Fruit fly (Drosophila melanogaster): ENCODE results near the gene mub.

The mub gene

DNA sequence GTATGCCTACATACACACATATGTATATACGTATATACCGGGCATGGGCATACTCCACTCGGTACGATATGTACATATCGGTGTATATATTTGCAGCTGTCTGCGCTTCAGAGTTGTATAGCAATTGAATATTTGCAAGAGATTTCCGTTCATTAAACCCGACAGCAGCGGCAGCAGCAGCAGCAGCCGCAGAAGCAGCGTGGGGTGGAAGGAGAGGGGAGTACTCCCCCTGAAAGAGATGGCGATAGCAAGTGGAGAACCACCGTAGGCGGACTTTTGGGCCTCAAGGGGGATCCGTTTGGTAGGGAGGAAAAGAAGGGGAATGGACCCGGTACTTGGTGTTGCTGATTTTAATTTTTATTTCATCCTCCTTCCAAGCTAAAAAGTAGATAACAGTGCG lies 50.2 kb downstream of the mub start:
- TF ChIP-seq h (optimal IDR thresholded peaks at IDR 0.05) (no peak), psq (optimal IDR thresholded peaks at IDR 0.05) (no peak), insv (optimal IDR thresholded peaks at IDR 0.05) (no peak), Sin3A (optimal IDR thresholded peaks at IDR 0.05) (no peak), Myc (optimal IDR thresholded peaks at IDR 0.05) (no peak), ttk (optimal IDR thresholded peaks at IDR 0.05) (no peak)

DNA sequence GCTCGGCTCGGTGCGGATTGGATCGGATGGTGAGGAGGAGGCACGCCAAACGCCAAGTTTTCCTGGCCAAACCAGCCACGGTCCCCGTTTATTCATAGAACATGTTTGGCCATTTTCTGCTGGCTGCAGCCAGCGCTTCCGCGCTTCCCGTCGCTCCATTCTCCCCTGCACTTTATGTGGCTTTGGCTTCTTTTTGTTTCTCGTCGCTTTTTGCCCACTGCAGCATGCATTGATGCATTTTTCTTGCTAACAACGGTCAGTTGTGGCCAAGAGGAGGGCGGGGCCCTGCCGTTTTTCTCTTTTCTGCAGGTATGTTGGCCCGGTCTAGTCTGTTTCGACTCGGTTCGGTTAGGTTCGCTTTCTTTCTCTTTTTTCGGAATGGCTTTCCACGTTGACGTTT lies 51.6 kb downstream of the mub start:
- TF ChIP-seq Myc (optimal IDR thresholded peaks at IDR 0.05) (no peak), Sin3A (optimal IDR thresholded peaks at IDR 0.05) (no peak), psq (optimal IDR thresholded peaks at IDR 0.05) (no peak), insv (optimal IDR thresholded peaks at IDR 0.05) (no peak)

- TF ChIP-seq ttk (optimal IDR thresholded peaks at IDR 0.05) (no peak), Myc (optimal IDR thresholded peaks at IDR 0.05) (no peak), Sin3A (optimal IDR thresholded peaks at IDR 0.05) (no peak), psq (optimal IDR thresholded peaks at IDR 0.05) (no peak), h (optimal IDR thresholded peaks at IDR 0.05) (no peak), insv (optimal IDR thresholded peaks at IDR 0.05) (no peak)
These were observed 54.9 kb downstream of the mub start for dm6 chr3L:21899488-21899887.

- TF ChIP-seq insv (optimal IDR thresholded peaks at IDR 0.05) = no peak
- no peak for TF ChIP-seq ttk (optimal IDR thresholded peaks at IDR 0.05)
- TF ChIP-seq Myc (optimal IDR thresholded peaks at IDR 0.05) = no peak
- no peak for TF ChIP-seq h (optimal IDR thresholded peaks at IDR 0.05)
- TF ChIP-seq Sin3A (optimal IDR thresholded peaks at IDR 0.05) = no peak
- TF ChIP-seq psq (optimal IDR thresholded peaks at IDR 0.05) = no peak
These were observed 64.3 kb downstream of the mub start for dm6 chr3L:21908860-21909259.

- TF ChIP-seq psq (optimal IDR thresholded peaks at IDR 0.05) (no peak), h (optimal IDR thresholded peaks at IDR 0.05) (no peak), insv (optimal IDR thresholded peaks at IDR 0.05) (no peak), Myc (optimal IDR thresholded peaks at IDR 0.05) (no peak), ttk (optimal IDR thresholded peaks at IDR 0.05) (no peak), Sin3A (optimal IDR thresholded peaks at IDR 0.05) (no peak)
These were observed 74.0 kb downstream of the mub start for dm6 chr3L:21918605-21919004.

dm6 chr3L:21930179-21930578 lies 85.6 kb downstream of the mub start:
- TF ChIP-seq insv (optimal IDR thresholded peaks at IDR 0.05) (no peak), ttk (optimal IDR thresholded peaks at IDR 0.05) (no peak), Sin3A (optimal IDR thresholded peaks at IDR 0.05) (no peak), Myc (optimal IDR thresholded peaks at IDR 0.05) (no peak), h (optimal IDR thresholded peaks at IDR 0.05) (no peak), psq (optimal IDR thresholded peaks at IDR 0.05) (no peak)

dm6 chr3L:21934462-21934861 lies 89.9 kb downstream of the mub start, which contains the start of gene SLC22A:
Gene SLC22A (plus strand): TSS chr3L:21934704.
- no peak for TF ChIP-seq psq (optimal IDR thresholded peaks at IDR 0.05)
- no peak for TF ChIP-seq Sin3A (optimal IDR thresholded peaks at IDR 0.05)
- no peak for TF ChIP-seq Myc (optimal IDR thresholded peaks at IDR 0.05)
- TF ChIP-seq insv (optimal IDR thresholded peaks at IDR 0.05) = no peak
- no peak for TF ChIP-seq h (optimal IDR thresholded peaks at IDR 0.05)
- TF ChIP-seq ttk (optimal IDR thresholded peaks at IDR 0.05) = no peak

DNA sequence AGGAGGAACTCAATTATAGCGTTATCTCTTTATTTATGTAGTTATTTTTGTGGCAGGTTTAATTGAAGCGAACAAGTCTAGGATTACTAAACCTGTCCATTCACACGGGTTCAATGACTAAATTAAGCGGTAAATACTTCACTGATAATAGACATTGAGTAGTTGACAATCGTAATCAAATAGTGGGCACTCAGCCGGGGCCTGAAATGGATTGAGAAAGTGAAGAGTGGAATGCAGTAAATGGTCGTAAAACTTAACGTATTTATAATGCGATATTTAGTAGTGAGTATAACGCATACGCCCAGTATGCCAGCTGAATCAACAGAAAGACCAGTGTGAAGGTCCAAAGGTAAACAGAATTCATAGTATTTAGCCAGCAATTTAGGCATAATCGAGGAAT lies 91.6 kb downstream of the mub start:
- TF ChIP-seq psq (optimal IDR thresholded peaks at IDR 0.05) (no peak), insv (optimal IDR thresholded peaks at IDR 0.05) (no peak), Myc (optimal IDR thresholded peaks at IDR 0.05) (no peak), h (optimal IDR thresholded peaks at IDR 0.05) (no peak), ttk (optimal IDR thresholded peaks at IDR 0.05) (no peak), Sin3A (optimal IDR thresholded peaks at IDR 0.05) (no peak)

DNA sequence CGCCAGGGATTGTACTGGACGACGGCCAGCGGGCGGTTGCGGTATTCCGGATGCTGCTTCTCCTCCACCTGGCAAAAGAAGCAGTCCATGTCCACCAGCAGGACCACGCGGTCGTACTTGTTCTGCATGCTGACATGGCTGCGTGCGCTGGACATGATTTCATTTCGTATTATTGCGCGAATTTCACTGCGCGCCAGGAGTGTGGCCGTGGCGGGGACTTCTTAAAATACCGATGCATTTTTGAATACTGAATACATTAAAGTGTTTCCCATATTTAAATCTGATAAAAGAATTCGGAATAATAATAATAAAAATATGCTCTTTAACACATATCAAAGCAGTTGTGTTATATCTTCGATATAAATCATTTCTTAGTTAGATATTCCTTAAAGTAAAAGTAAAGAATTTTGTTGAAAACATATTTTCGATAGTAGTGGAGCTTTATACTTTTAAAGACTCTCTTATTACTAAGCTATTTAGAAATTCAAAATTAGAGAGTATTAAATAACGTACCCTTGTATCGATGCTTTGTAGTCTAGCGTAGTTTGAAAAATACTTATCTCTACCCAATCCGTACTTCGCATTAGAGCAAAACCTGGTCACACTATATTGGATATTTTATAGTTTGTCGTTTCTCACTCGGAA lies 97.1 kb downstream of the mub start, which contains the start of the genes PolH and CG14562:
Gene PolH (minus strand): TSS at position 198 of the 645 bp plus-strand sequence.
Gene CG14562 (plus strand): TSS at position 607 of the 645 bp plus-strand sequence.
- TF ChIP-seq psq (optimal IDR thresholded peaks at IDR 0.05) (no peak), insv (optimal IDR thresholded peaks at IDR 0.05) (no peak), Sin3A (optimal IDR thresholded peaks at IDR 0.05) (no peak), h (optimal IDR thresholded peaks at IDR 0.05) (no peak), ttk (optimal IDR thresholded peaks at IDR 0.05) (no peak), Myc (optimal IDR thresholded peaks at IDR 0.05) (no peak)

- no peak for TF ChIP-seq insv (optimal IDR thresholded peaks at IDR 0.05)
- TF ChIP-seq psq (optimal IDR thresholded peaks at IDR 0.05) = no peak
- TF ChIP-seq Sin3A (optimal IDR thresholded peaks at IDR 0.05) = no peak
- TF ChIP-seq Myc (optimal IDR thresholded peaks at IDR 0.05) = no peak
- TF ChIP-seq ttk (optimal IDR thresholded peaks at IDR 0.05) = no peak
- TF ChIP-seq h (optimal IDR thresholded peaks at IDR 0.05) = no peak
These were observed 108.7 kb downstream of the mub start for dm6 chr3L:21953028-21954016.

- no peak for TF ChIP-seq ttk (optimal IDR thresholded peaks at IDR 0.05)
- TF ChIP-seq Myc (optimal IDR thresholded peaks at IDR 0.05) = no peak
- no peak for TF ChIP-seq Sin3A (optimal IDR thresholded peaks at IDR 0.05)
- TF ChIP-seq h (optimal IDR thresholded peaks at IDR 0.05) = no peak
These were observed 110.1 kb downstream of the mub start, which contains the start of gene CG7458 for dm6 chr3L:21954474-21955321. Gene CG7458 (plus strand): TSS chr3L:21955110.
